Fruit fly (Drosophila melanogaster): Measurements from ENCODE around the gene CG4822.

- no peak for TF ChIP-seq brk (GFP tag; optimal IDR thresholded peaks at IDR 0.05)
- TF ChIP-seq tai (GFP tag; optimal IDR thresholded peaks at IDR 0.05) = no peak
These were observed 32.4 kb downstream of the CG4822 start for dm6 chr2L:89158-89557.

Measured in whole organism, wandering third instar larva.